Worm (Caenorhabditis elegans) whole organism, midembryonic: ENCODE measurements around the gene T07G12.5.

Source experiments
- T22C8.4 ChIP-seq: fragments of 200-800 bp; sonication (Bioruptor generic); IDR thresholded peaks from 2 replicates; pipeline ENCODE4 v1.3.6; 2022; ENCODE audit warnings: missing genetic modification characterization, missing compliant biosample characterization
- cog-1 ChIP-seq: sonication (generic microtip); optimal IDR thresholded peaks from 2 replicates; lab custom pipeline; 2016; ENCODE audit warnings: missing genetic modification characterization, missing compliant biosample characterization
- flt-1 ChIP-seq: fragments of 200-800 bp; sonication (Bioruptor generic); IDR thresholded peaks from 2 replicates; pipeline ENCODE4 v1.3.6; 2022; ENCODE audit warnings: missing genetic modification characterization, missing compliant biosample characterization
- klf-2 ChIP-seq: fragments of 200-800 bp; sonication (Bioruptor generic); conservative IDR thresholded peaks from 2 replicates; pipeline ENCODE4 v1.3.6; 2022; ENCODE audit warnings: missing genetic modification reagents, missing genetic modification characterization, missing compliant biosample characterization
- med-1 ChIP-seq: sonication (generic microtip); optimal IDR thresholded peaks from 2 replicates; lab custom pipeline; 2017; ENCODE audit warnings: missing genetic modification characterization, mild to moderate bottlenecking, missing compliant biosample characterization, antibody characterized with exemption, missing genetic modification reagents; ENCODE audit not compliant: insufficient read depth
- ref-1 ChIP-seq: fragments of 200-800 bp; sonication (Bioruptor generic); conservative IDR thresholded peaks from 2 replicates; pipeline ENCODE4 v1.3.6; 2022; ENCODE audit warnings: missing genetic modification reagents, missing genetic modification characterization, missing compliant biosample characterization
- tab-1 ChIP-seq: fragments of 200-800 bp; sonication (Bioruptor generic); IDR thresholded peaks from 2 replicates; pipeline ENCODE4 v1.3.6; 2022; ENCODE audit warnings: missing genetic modification characterization, missing compliant biosample characterization
- ztf-23 ChIP-seq: fragments of 200-800 bp; sonication (Bioruptor generic); IDR thresholded peaks from 2 replicates; pipeline ENCODE4 v1.3.6; 2022; ENCODE audit warnings: missing genetic modification reagents, missing genetic modification characterization, missing compliant biosample characterization
- ztf-29 ChIP-seq: fragments of 200-800 bp; sonication (Bioruptor generic); IDR thresholded peaks from 2 replicates; pipeline ENCODE4 v1.3.6; 2022; ENCODE audit warnings: missing genetic modification reagents, missing genetic modification characterization, missing compliant biosample characterization

Gene T07G12.5

DNA sequence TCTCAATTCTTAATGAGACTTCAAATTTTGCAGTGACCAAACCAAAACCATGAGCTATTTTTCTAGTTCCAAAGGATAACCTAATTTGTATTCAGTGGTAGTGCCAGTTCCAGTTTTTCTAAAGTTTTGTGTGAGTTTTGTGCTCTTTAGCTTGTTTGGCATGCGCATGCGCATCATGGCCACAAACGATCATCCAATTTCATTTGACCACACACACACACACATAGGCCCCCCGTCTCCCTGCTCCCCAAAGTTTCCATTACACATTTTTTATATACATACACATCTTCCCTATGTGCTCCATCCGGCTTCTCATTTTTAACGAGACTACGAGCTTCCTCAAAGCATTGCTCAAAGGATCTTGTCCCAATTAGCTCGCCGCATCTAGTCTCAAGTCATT, 29.5 kb upstream of the T07G12.5 start:
- TF ChIP-seq ztf-23 (0 out of 2 replicates have a peak, but pooled peaks have one; percentile 53), flt-1 (GFP tag; lab: Robert Waterston, UW) (no peak)

DNA sequence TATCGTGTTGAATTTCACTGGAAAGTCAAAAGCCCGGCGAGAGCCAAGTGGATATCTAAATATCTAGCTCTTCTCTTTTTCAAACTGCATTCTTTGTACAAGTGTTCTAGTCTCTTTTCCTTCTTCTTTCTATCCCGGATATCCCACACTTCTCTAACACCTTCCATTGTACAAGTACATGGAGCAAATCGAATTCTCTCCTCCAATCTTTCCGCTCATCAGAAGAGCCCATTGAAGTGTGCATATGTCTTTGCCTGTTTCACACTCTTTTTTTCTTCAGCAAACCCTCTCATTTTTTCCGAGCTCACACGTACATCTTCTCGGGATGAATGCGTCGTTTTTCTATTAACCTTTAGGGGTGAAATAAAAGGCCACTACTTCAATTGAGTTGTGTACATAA, 28.5 kb upstream of the T07G12.5 start:
- TF ChIP-seq ztf-23 (no peak), ref-1 (GFP tag; lab: Robert Waterston, UW) (no peak), med-1 (no peak), tab-1 (GFP tag; lab: Robert Waterston, UW) (no peak)

DNA sequence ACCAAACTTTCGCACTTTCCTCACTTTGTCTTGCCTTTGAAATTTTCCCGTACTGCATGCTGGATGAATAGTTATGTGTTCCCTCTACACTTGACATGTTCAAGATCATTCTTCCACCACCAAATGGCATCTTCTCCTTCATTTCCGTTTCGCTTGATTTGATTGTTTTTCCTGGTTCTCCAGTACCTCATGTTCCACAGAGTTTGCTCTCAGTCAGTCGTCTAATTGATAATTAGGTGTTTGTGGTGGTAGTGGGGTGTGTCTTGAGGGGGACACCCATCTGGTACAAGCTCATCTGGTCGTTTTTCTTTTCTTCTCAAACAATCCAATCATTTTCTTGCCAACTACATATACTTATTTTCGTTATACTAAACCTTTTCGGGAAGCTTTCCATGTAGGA, 26.1 kb upstream of the T07G12.5 start:
- no peak for TF ChIP-seq T22C8.4 (GFP tag; lab: Robert Waterston, UW)
- no peak for TF ChIP-seq klf-2 (GFP tag; lab: Robert Waterston, UW)
- no peak for TF ChIP-seq ztf-29 (GFP tag; lab: Robert Waterston, UW)
- TF ChIP-seq ref-1 (GFP tag; lab: Robert Waterston, UW) = no peak
- TF ChIP-seq cog-1 (tag; lab: Kevin White, UChicago) = no peak
- TF ChIP-seq tab-1 (GFP tag; lab: Robert Waterston, UW) = no peak
- TF ChIP-seq flt-1 (GFP tag; lab: Robert Waterston, UW) = no peak
- TF ChIP-seq ztf-23 = no peak
- no peak for TF ChIP-seq med-1

DNA sequence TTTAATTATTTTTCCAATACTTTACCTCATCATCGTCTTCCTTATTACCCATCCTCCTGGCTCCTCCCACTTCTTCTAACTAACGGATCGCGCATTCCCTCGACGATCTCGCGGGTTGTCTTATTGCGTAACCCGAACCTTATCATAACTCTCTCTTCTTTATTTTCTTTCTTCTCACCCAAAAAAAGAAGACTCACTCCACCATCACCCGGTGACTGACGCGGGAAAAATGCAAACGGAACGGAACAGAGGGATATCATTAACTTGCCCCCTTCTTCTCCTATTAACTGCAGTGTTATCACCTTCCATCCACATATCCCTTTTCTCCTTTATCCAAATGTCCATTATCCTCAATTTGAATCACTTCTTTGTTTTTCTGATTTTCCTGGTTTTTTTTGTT, 25.1 kb upstream of the T07G12.5 start:
- TF ChIP-seq med-1 (no peak), T22C8.4 (GFP tag; lab: Robert Waterston, UW) (no peak), ztf-23 (no peak), ref-1 (GFP tag; lab: Robert Waterston, UW) (no peak), ztf-29 (GFP tag; lab: Robert Waterston, UW) (no peak), klf-2 (GFP tag; lab: Robert Waterston, UW) (no peak), cog-1 (tag; lab: Kevin White, UChicago) (no peak), tab-1 (GFP tag; lab: Robert Waterston, UW) (no peak), flt-1 (GFP tag; lab: Robert Waterston, UW) (no peak)

DNA sequence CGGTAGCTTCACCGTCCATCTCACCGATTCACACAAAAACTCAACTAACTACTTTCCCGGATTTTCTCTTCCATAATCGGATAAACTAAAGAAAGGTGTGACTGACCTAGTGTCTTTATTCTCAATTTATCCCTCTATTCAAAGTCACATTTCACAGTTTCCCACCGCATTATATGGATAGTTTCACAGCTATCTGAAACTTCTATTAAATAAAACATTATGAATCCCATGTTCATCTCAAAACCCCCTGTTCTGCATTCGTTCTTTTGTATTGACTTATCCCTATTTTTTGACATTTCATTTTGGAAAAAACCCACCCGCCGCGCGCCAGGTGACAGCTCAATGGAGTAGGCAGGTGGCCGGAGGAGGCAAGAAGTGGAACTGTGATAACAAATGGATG, 22.9 kb upstream of the T07G12.5 start:
- TF ChIP-seq med-1 (no peak), klf-2 (GFP tag; lab: Robert Waterston, UW) (no peak), ztf-23 (no peak), ref-1 (GFP tag; lab: Robert Waterston, UW) (no peak), ztf-29 (GFP tag; lab: Robert Waterston, UW) (no peak), T22C8.4 (GFP tag; lab: Robert Waterston, UW) (no peak), flt-1 (GFP tag; lab: Robert Waterston, UW) (no peak)

DNA sequence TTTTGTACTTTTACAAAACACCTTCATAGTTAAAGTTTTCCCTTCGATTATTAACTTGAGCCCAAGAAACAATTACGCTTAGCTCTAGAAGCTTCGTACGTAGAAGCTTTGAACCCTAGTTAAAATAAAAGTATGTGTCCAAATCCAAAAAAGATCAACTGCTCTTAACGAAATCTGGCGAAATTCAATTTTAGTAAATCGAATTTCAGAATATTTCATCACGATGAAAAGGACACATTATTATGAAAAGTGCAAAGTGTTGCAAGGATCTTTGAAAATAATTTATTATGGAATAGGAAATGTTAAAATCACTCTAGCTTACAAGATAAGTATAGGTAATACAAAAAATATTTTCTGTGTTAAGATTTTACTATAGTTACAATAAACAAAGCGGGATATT, 20.3 kb upstream of the T07G12.5 start:
- TF ChIP-seq flt-1 (GFP tag; lab: Robert Waterston, UW) = no peak
- no peak for TF ChIP-seq T22C8.4 (GFP tag; lab: Robert Waterston, UW)
- no peak for TF ChIP-seq ztf-29 (GFP tag; lab: Robert Waterston, UW)
- TF ChIP-seq ref-1 (GFP tag; lab: Robert Waterston, UW) = no peak
- no peak for TF ChIP-seq med-1
- TF ChIP-seq ztf-23 = no peak
- TF ChIP-seq klf-2 (GFP tag; lab: Robert Waterston, UW) = no peak
- TF ChIP-seq cog-1 (tag; lab: Kevin White, UChicago) = no peak
- TF ChIP-seq tab-1 (GFP tag; lab: Robert Waterston, UW) = no peak

DNA sequence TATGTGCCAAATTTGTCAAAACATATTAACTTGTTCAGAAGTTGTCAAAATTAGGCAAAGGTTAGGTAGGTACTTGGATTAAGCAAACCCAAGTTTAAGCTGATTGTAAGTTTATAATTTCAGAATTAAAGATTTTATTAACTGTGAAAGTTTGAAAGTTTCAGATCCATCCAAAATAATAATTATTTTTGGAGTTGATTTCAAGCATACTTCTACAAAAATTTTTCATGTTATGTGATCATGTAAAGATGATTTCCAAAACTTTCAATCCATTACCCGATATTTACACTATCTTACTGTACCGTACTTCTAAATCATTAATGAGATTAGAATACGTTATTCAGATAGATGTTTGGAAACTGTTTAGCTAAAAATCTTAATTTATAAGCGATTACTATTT, 19.7 kb upstream of the T07G12.5 start:
- TF ChIP-seq ztf-23 = no peak
- TF ChIP-seq med-1 = no peak
- TF ChIP-seq flt-1 (GFP tag; lab: Robert Waterston, UW) = no peak
- TF ChIP-seq ref-1 (GFP tag; lab: Robert Waterston, UW) = no peak
- TF ChIP-seq ztf-29 (GFP tag; lab: Robert Waterston, UW) = no peak
- TF ChIP-seq cog-1 (tag; lab: Kevin White, UChicago) = no peak
- TF ChIP-seq tab-1 (GFP tag; lab: Robert Waterston, UW) = no peak
- TF ChIP-seq klf-2 (GFP tag; lab: Robert Waterston, UW) = no peak
- no peak for TF ChIP-seq T22C8.4 (GFP tag; lab: Robert Waterston, UW)

DNA sequence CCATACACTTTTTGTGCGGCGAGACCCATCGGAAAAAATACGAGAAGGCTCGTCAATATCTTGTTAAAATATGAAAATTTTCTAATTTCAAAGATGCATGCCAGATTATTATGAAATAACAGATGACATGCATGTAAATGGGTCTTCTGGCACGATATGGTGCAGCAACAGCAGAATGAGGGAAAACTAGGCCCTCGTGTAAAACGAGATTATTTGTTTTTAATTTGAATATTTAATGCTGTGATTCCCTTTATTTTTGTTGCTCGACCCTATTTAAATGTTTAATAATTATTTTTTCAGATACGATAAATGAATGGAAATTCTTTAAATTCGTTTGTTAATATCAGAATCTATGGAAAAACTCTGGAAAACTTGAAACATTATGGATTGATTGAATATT, 16.7 kb upstream of the T07G12.5 start, which contains the start of gene him-8:
TSS of gene him-8 (plus strand) at position 301 of the 400 bp plus-strand sequence.
- TF ChIP-seq tab-1 (GFP tag; lab: Robert Waterston, UW) (no peak), T22C8.4 (GFP tag; lab: Robert Waterston, UW) (no peak), ref-1 (GFP tag; lab: Robert Waterston, UW) (no peak), ztf-29 (GFP tag; lab: Robert Waterston, UW) (no peak), cog-1 (tag; lab: Kevin White, UChicago) (no peak), klf-2 (GFP tag; lab: Robert Waterston, UW) (no peak)

DNA sequence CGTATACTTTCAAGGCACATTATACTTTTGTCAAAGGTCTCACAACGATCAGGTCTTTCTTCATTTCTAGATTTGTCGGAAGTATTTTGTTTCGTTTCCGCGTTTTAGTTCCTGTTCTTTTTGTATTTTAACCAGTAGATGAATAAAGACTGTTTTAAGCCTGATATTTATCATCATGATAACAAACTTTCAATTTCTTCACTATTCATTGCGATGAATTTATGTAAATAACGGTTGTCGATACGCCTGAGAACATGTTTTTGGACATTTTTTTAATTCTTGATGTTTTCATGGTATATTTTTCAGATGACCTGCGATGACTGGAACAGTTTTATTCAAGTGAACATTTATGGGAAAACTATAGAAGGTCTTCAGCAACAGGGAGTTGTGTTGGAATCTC, 13.5 kb upstream of the T07G12.5 start, which contains the start of gene zim-3:
TSS of gene zim-3 (plus strand) at position 301 of the 400 bp plus-strand sequence.
- TF ChIP-seq flt-1 (GFP tag; lab: Robert Waterston, UW) = no peak
- TF ChIP-seq ztf-29 (GFP tag; lab: Robert Waterston, UW) = no peak
- no peak for TF ChIP-seq med-1
- TF ChIP-seq tab-1 (GFP tag; lab: Robert Waterston, UW) = no peak
- TF ChIP-seq cog-1 (tag; lab: Kevin White, UChicago) = no peak
- TF ChIP-seq ztf-23 = no peak
- no peak for TF ChIP-seq T22C8.4 (GFP tag; lab: Robert Waterston, UW)
- TF ChIP-seq ref-1 (GFP tag; lab: Robert Waterston, UW) = no peak
- no peak for TF ChIP-seq klf-2 (GFP tag; lab: Robert Waterston, UW)

DNA sequence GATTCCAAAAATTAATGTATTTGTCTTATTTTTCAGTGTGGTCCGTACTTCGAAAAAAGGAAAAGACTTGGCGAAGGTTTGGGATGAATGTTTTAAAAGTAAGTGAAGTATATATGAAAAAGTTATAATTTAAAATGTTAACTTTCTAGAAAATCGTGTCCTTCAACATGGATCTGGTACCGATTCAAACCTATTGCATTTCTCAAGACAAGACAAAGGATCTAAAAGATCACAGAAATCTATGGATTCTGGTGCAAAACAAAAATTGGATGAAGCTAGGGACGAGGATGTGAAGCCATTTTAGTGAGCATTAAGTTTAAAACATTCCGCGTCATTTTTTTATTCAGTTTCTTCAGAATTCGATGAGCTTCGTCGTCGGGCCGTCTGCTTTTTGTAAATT, 10.0 kb upstream of the T07G12.5 start, which contains the start of gene zim-2:
TSS of gene zim-2 (plus strand) at position 301 of the 400 bp plus-strand sequence.
- TF ChIP-seq tab-1 (GFP tag; lab: Robert Waterston, UW) = no peak
- TF ChIP-seq ztf-23 = no peak
